Fruit fly (Drosophila melanogaster) whole organism, pupa: ENCODE results near the gene HDAC3.
A peak's percentile ranks its signal among the peaks of the same experiment; 100 is the strongest.

Source experiments
- CG10348 ChIP-seq: fragments of 200-800 bp; sonication (Bioruptor generic); IDR thresholded peaks from 2 replicates; pipeline ENCODE4 v1.3.6; 2022; ENCODE audit warnings: missing biosample characterization, missing genetic modification characterization
- CG12605 ChIP-seq: fragments of 200-800 bp; sonication (Bioruptor generic); IDR thresholded peaks from 2 replicates; pipeline ENCODE4 v1.3.6; 2022; ENCODE audit warnings: missing biosample characterization, missing genetic modification characterization
- CG13204 ChIP-seq: fragments of 200-800 bp; sonication (Bioruptor generic); optimal IDR thresholded peaks from 2 replicates; lab custom pipeline; 2018; ENCODE audit warnings: missing biosample characterization, mild to moderate bottlenecking, missing genetic modification characterization, moderate library complexity
- CG14655 ChIP-seq: fragments of 200-800 bp; sonication (Bioruptor generic); optimal IDR thresholded peaks from 3 replicates; lab custom pipeline; 2017; ENCODE audit warnings: mild to moderate bottlenecking, missing biosample characterization, missing genetic modification reagents, missing genetic modification characterization
- CG15710 ChIP-seq: fragments of 200-800 bp; sonication (Bioruptor generic); optimal IDR thresholded peaks from 2 replicates; lab custom pipeline; 2018; ENCODE audit warnings: missing biosample characterization, mild to moderate bottlenecking, missing genetic modification characterization, moderate library complexity
- CG17806 ChIP-seq: fragments of 200-800 bp; sonication (Bioruptor generic); optimal IDR thresholded peaks from 2 replicates; lab custom pipeline; 2018; ENCODE audit warnings: missing biosample characterization, mild to moderate bottlenecking, missing genetic modification characterization, moderate library complexity
- CG32121 ChIP-seq: fragments of 200-800 bp; sonication (Bioruptor generic); IDR thresholded peaks from 2 replicates; pipeline ENCODE4 v1.3.6; 2022; ENCODE audit warnings: missing biosample characterization, missing genetic modification characterization
- CG34367 ChIP-seq: fragments of 200-800 bp; sonication (Bioruptor generic); optimal IDR thresholded peaks from 2 replicates; lab custom pipeline; 2018; ENCODE audit warnings: missing biosample characterization, mild to moderate bottlenecking, missing genetic modification characterization
- CG4496 ChIP-seq: fragments of 200-800 bp; sonication (Bioruptor generic); IDR thresholded peaks from 3 replicates; pipeline ENCODE4 v1.3.6; 2022; ENCODE audit warnings: missing biosample characterization, missing genetic modification characterization
- CG8159 ChIP-seq: fragments of 200-800 bp; sonication (Bioruptor generic); optimal IDR thresholded peaks from 3 replicates; lab custom pipeline; 2018; ENCODE audit warnings: missing biosample characterization, mild to moderate bottlenecking, missing genetic modification characterization, moderate library complexity
- CG8301 ChIP-seq: fragments of 200-800 bp; sonication (Bioruptor generic); optimal IDR thresholded peaks from 2 replicates; lab custom pipeline; 2018; ENCODE audit warnings: missing biosample characterization, mild to moderate bottlenecking, missing genetic modification characterization
- CG9948 ChIP-seq: fragments of 200-800 bp; sonication (Bioruptor generic); optimal IDR thresholded peaks from 2 replicates; lab custom pipeline; 2018; ENCODE audit warnings: missing biosample characterization, mild to moderate bottlenecking, missing genetic modification characterization, moderate library complexity
- D1 ChIP-seq: fragments of 200-800 bp; sonication (Bioruptor generic); optimal IDR thresholded peaks from 2 replicates; lab custom pipeline; 2018; ENCODE audit warnings: missing biosample characterization, mild to moderate bottlenecking, missing genetic modification characterization, moderate library complexity
- EcR ChIP-seq: fragments of 200-800 bp; sonication (Bioruptor generic); optimal IDR thresholded peaks from 3 replicates; lab custom pipeline; 2019; ENCODE audit warnings: missing biosample characterization, missing genetic modification characterization, mild to moderate bottlenecking, moderate library complexity, missing genetic modification reagents
- Ets98B ChIP-seq: fragments of 200-800 bp; sonication (Bioruptor generic); IDR thresholded peaks from 2 replicates; pipeline ENCODE4 v1.3.6; 2022; ENCODE audit warnings: missing biosample characterization, missing genetic modification characterization
- Pif1A ChIP-seq: fragments of 200-800 bp; sonication (Bioruptor generic); optimal IDR thresholded peaks from 3 replicates; lab custom pipeline; 2016; ENCODE audit warnings: missing biosample characterization, missing genetic modification characterization
- Pif1B ChIP-seq: fragments of 200-800 bp; sonication (Bioruptor generic); optimal IDR thresholded peaks from 3 replicates; lab custom pipeline; 2016; ENCODE audit warnings: missing biosample characterization, missing genetic modification characterization
- Snoo ChIP-seq: fragments of 200-800 bp; sonication (Bioruptor generic); optimal IDR thresholded peaks from 3 replicates; lab custom pipeline; 2017; ENCODE audit warnings: missing biosample characterization, mild to moderate bottlenecking, missing genetic modification characterization, inconsistent platforms
- fd96Ca ChIP-seq: fragments of 200-800 bp; sonication (Bioruptor generic); IDR thresholded peaks from 3 replicates; pipeline ENCODE4 v1.3.6; 2022; ENCODE audit warnings: missing biosample characterization, missing genetic modification characterization
- gl ChIP-seq: fragments of 200-800 bp; sonication (Bioruptor generic); optimal IDR thresholded peaks from 2 replicates; lab custom pipeline; 2018; ENCODE audit warnings: missing biosample characterization, mild to moderate bottlenecking, missing genetic modification characterization
- rn ChIP-seq: fragments of 200-800 bp; sonication (Bioruptor generic); IDR thresholded peaks from 2 replicates; pipeline ENCODE4 v1.3.6; 2022; ENCODE audit warnings: missing biosample characterization, missing genetic modification characterization

Gene HDAC3

dm6 chr3R:5516582-5517001 is 42.2 kb upstream of the HDAC3 start:
- no peak for TF ChIP-seq Pif1A
- TF ChIP-seq, all 21 proteins: peak for 0

- TF ChIP-seq CG14655 (no peak), D1 (tag; lab: Kevin White, UChicago) (no peak), EcR (GFP tag; lab: Kevin White, UChicago) (no peak), Ets98B (no peak), fd96Ca (GFP tag; lab: Robert Waterston, UW) (no peak), CG34367 (tag; lab: Kevin White, UChicago) (no peak), gl (no peak), Snoo (no peak), CG8159 (no peak), Pif1A (no peak), CG32121 (GFP tag; lab: Robert Waterston, UW) (no peak), CG13204 (GFP tag; lab: Kevin White, UChicago) (no peak), CG17806 (no peak), CG9948 (no peak), CG8301 (tag; lab: Kevin White, UChicago) (no peak), CG4496 (GFP tag; lab: Robert Waterston, UW) (no peak)
These were observed 40.4 kb upstream of the HDAC3 start for dm6 chr3R:5514759-5515158.

dm6 chr3R:5503789-5504387 is 29.5 kb upstream of the HDAC3 start:
- no peak for TF ChIP-seq CG9948
- TF ChIP-seq EcR (GFP tag; lab: Kevin White, UChicago) = no peak
- no peak for TF ChIP-seq CG34367 (tag; lab: Kevin White, UChicago)
- TF ChIP-seq Snoo = no peak

- no peak for TF ChIP-seq CG8301 (tag; lab: Kevin White, UChicago)
- TF ChIP-seq CG13204 (GFP tag; lab: Kevin White, UChicago) = peak; percentile 12
These were observed 28.2 kb upstream of the HDAC3 start, which contains the start of gene NKCC for dm6 chr3R:5502646-5503045. Gene NKCC, minus strand, starts transcription at chr3R:5502702.

- no peak for TF ChIP-seq CG17806
- TF ChIP-seq EcR (GFP tag; lab: Kevin White, UChicago) = peak; percentile 34
- TF ChIP-seq gl = no peak
These were observed 23.2 kb upstream of the HDAC3 start for dm6 chr3R:5497600-5497999.

- TF ChIP-seq CG10348 (GFP tag; lab: Robert Waterston, UW) = no peak
- peak; percentile 69; the same call in 2 of the 3 replicates for TF ChIP-seq CG4496 (GFP tag; lab: Robert Waterston, UW)
- no peak for TF ChIP-seq CG8159
- TF ChIP-seq gl = no peak
- TF ChIP-seq EcR (GFP tag; lab: Kevin White, UChicago) = no peak
- TF ChIP-seq CG32121 (GFP tag; lab: Robert Waterston, UW) = peak; percentile 68
- TF ChIP-seq CG14655 = no peak
- TF ChIP-seq CG34367 (tag; lab: Kevin White, UChicago) = no peak
- no peak for TF ChIP-seq D1 (tag; lab: Kevin White, UChicago)
- peak; percentile 55; the same call in 1 of the 2 replicates for TF ChIP-seq Ets98B
- TF ChIP-seq CG9948 = peak; percentile 56
- no peak for TF ChIP-seq CG13204 (GFP tag; lab: Kevin White, UChicago)
- no peak for TF ChIP-seq Pif1A
- TF ChIP-seq rn = no peak
- peak; percentile 71 for TF ChIP-seq CG15710 (tag; lab: Kevin White, UChicago)
These were observed 10.9 kb upstream of the HDAC3 start, which contains the start of gene CG31550 for dm6 chr3R:5485295-5485718. Gene CG31550, plus strand, starts transcription at chr3R:5485543.

dm6 chr3R:5483488-5484109 is 9.2 kb upstream of the HDAC3 start, which contains the start of gene ksr:
Gene ksr, minus strand, starts transcription at chr3R:5483906.
- no peak for TF ChIP-seq EcR (GFP tag; lab: Kevin White, UChicago)
- no peak for TF ChIP-seq CG32121 (GFP tag; lab: Robert Waterston, UW)
- TF ChIP-seq rn = no peak
- TF ChIP-seq Pif1A = no peak
- peak; percentile 22 for TF ChIP-seq CG15710 (tag; lab: Kevin White, UChicago)
- no peak for TF ChIP-seq D1 (tag; lab: Kevin White, UChicago)
- TF ChIP-seq CG8301 (tag; lab: Kevin White, UChicago) = no peak
- no peak for TF ChIP-seq Pif1B (GFP tag; lab: Kevin White, UChicago)
- TF ChIP-seq gl = no peak
- 0 out of 2 replicates have a peak, but pooled peaks have one; percentile 33 for TF ChIP-seq CG12605 (GFP tag; lab: Robert Waterston, UW)
- no peak for TF ChIP-seq CG9948
- no peak for TF ChIP-seq CG8159
- no peak for TF ChIP-seq Snoo
- TF ChIP-seq CG4496 (GFP tag; lab: Robert Waterston, UW) = peak; percentile 29; the same call in 1 of the 3 replicates
- TF ChIP-seq Ets98B = peak; percentile 8; the same call in 1 of the 2 replicates
- TF ChIP-seq CG17806 = no peak
- TF ChIP-seq, all 21 proteins: peak for 4
